Worm (Caenorhabditis elegans) whole organism, late embryonic: ENCODE data around the gene R05G6.1.

Source experiments
- C08G9.2 ChIP-seq: sonication (generic microtip); optimal IDR thresholded peaks from 2 replicates; lab custom pipeline; 2016; ENCODE audit warnings: mild to moderate bottlenecking, missing genetic modification characterization, moderate library complexity, missing compliant biosample characterization
- K02D7.2 ChIP-seq: sonication (generic microtip); optimal IDR thresholded peaks from 2 replicates; lab custom pipeline; 2017; ENCODE audit warnings: mild to moderate bottlenecking, missing genetic modification characterization, missing compliant biosample characterization
- K09A11.1 ChIP-seq: sonication (generic microtip); optimal IDR thresholded peaks from 2 replicates; lab custom pipeline; 2017; ENCODE audit warnings: antibody characterized with exemption, mild to moderate bottlenecking, missing genetic modification characterization, missing compliant biosample characterization; ENCODE audit not compliant: insufficient read depth
- T23F11.4 ChIP-seq: fragments of 200-800 bp; sonication (Bioruptor generic); optimal IDR thresholded peaks from 2 replicates; lab custom pipeline; 2018; ENCODE audit warnings: mild to moderate bottlenecking, missing genetic modification characterization, missing compliant biosample characterization
- Y22D7AL.16 ChIP-seq: sonication (generic microtip); optimal IDR thresholded peaks from 2 replicates; lab custom pipeline; 2016; ENCODE audit warnings: missing genetic modification characterization, missing compliant biosample characterization
- ahr-1 ChIP-seq: sonication (generic microtip); optimal IDR thresholded peaks from 2 replicates; lab custom pipeline; 2016; ENCODE audit warnings: missing genetic modification characterization, missing compliant biosample characterization
- ama-1 ChIP-seq: fragments of 150-350 bp; optimal IDR thresholded peaks from 2 replicates; lab custom pipeline; 2014
- ceh-18 ChIP-seq: sonication (generic microtip); optimal IDR thresholded peaks from 2 replicates; lab custom pipeline; 2016; ENCODE audit warnings: missing genetic modification characterization, missing compliant biosample characterization
- ceh-19 ChIP-seq: fragments of 200-800 bp; sonication (Bioruptor generic); optimal IDR thresholded peaks from 2 replicates; lab custom pipeline; 2018; ENCODE audit warnings: mild to moderate bottlenecking, missing genetic modification characterization, missing compliant biosample characterization
- ceh-22 ChIP-seq: sonication (generic microtip); optimal IDR thresholded peaks from 2 replicates; lab custom pipeline; 2017; ENCODE audit warnings: missing biosample characterization, missing genetic modification characterization
- ceh-24 ChIP-seq: sonication (generic microtip); optimal IDR thresholded peaks from 2 replicates; lab custom pipeline; 2016; ENCODE audit warnings: mild to moderate bottlenecking, missing genetic modification characterization, missing compliant biosample characterization
- ceh-30 ChIP-seq: fragments of 150-350 bp; optimal IDR thresholded peaks from 2 replicates; lab custom pipeline; 2014; ENCODE audit warnings: missing biosample characterization, missing genetic modification characterization
- ceh-45 ChIP-seq: fragments of 200-800 bp; sonication (Bioruptor generic); IDR thresholded peaks from 2 replicates; pipeline ENCODE4 v1.3.6; 2022; ENCODE audit warnings: missing genetic modification reagents, missing genetic modification characterization, missing compliant biosample characterization
- ceh-9 ChIP-seq: sonication (generic microtip); optimal IDR thresholded peaks from 2 replicates; lab custom pipeline; 2016; ENCODE audit warnings: mild to moderate bottlenecking, missing genetic modification characterization, inconsistent platforms, missing compliant biosample characterization
- che-1 ChIP-seq: sonication (generic microtip); optimal IDR thresholded peaks from 2 replicates; lab custom pipeline; 2016; ENCODE audit warnings: mild to moderate bottlenecking, missing genetic modification characterization, missing compliant biosample characterization
- dmd-4 ChIP-seq: sonication (generic microtip); optimal IDR thresholded peaks from 2 replicates; lab custom pipeline; 2016; ENCODE audit warnings: borderline replicate concordance, missing genetic modification characterization, missing compliant biosample characterization
- dve-1 ChIP-seq: sonication (generic microtip); optimal IDR thresholded peaks from 2 replicates; lab custom pipeline; 2017; ENCODE audit warnings: antibody characterized with exemption, mild to moderate bottlenecking, missing genetic modification characterization, missing compliant biosample characterization
- elt-2 ChIP-seq: sonication (generic microtip); optimal IDR thresholded peaks from 2 replicates; lab custom pipeline; 2016; ENCODE audit warnings: missing genetic modification reagents, missing genetic modification characterization, missing compliant biosample characterization
- elt-4 ChIP-seq: sonication (generic microtip); optimal IDR thresholded peaks from 2 replicates; lab custom pipeline; 2016; ENCODE audit warnings: missing genetic modification characterization, missing compliant biosample characterization
- ets-4 ChIP-seq: sonication (generic microtip); optimal IDR thresholded peaks from 2 replicates; lab custom pipeline; 2016; ENCODE audit warnings: missing genetic modification characterization, missing compliant biosample characterization
- eyg-1 ChIP-seq: sonication (generic microtip); optimal IDR thresholded peaks from 2 replicates; lab custom pipeline; 2016; ENCODE audit warnings: missing genotype, missing genetic modification characterization, missing compliant biosample characterization
- fax-1 ChIP-seq: sonication (generic microtip); optimal IDR thresholded peaks from 2 replicates; lab custom pipeline; 2016; ENCODE audit warnings: missing genotype, missing genetic modification characterization, missing compliant biosample characterization
- fkh-10 ChIP-seq: fragments of 150-350 bp; optimal IDR thresholded peaks from 2 replicates; lab custom pipeline; 2014; ENCODE audit warnings: missing biosample characterization, missing genetic modification reagents, missing genetic modification characterization
- gmeb-2 ChIP-seq: sonication (generic microtip); optimal IDR thresholded peaks from 2 replicates; lab custom pipeline; 2016; ENCODE audit warnings: missing genetic modification characterization, inconsistent platforms, missing compliant biosample characterization
- hlh-13 ChIP-seq: fragments of 200-800 bp; sonication (Bioruptor generic); optimal IDR thresholded peaks from 2 replicates; lab custom pipeline; 2018; ENCODE audit warnings: mild to moderate bottlenecking, missing genetic modification characterization, missing compliant biosample characterization
- hlh-8 ChIP-seq: sonication (generic microtip); optimal IDR thresholded peaks from 2 replicates; lab custom pipeline; 2016; ENCODE audit warnings: missing genotype, missing genetic modification characterization, missing compliant biosample characterization
- lim-6 ChIP-seq: sonication (generic microtip); optimal IDR thresholded peaks from 2 replicates; lab custom pipeline; 2016; ENCODE audit warnings: missing genetic modification characterization, missing compliant biosample characterization
- lin-11 ChIP-seq: fragments of 200-800 bp; sonication (Bioruptor generic); optimal IDR thresholded peaks from 2 replicates; lab custom pipeline; 2018; ENCODE audit warnings: mild to moderate bottlenecking, missing genetic modification characterization, missing compliant biosample characterization
- madf-2 ChIP-seq: sonication (generic microtip); optimal IDR thresholded peaks from 2 replicates; lab custom pipeline; 2017; ENCODE audit warnings: missing genetic modification characterization, missing compliant biosample characterization
- nfya-1 ChIP-seq: sonication (generic microtip); optimal IDR thresholded peaks from 2 replicates; lab custom pipeline; 2017; ENCODE audit warnings: missing genetic modification characterization, mild to moderate bottlenecking, missing compliant biosample characterization, antibody characterized with exemption, moderate library complexity
- nhr-232 ChIP-seq: sonication (generic microtip); optimal IDR thresholded peaks from 2 replicates; lab custom pipeline; 2016; ENCODE audit warnings: missing genetic modification characterization, missing compliant biosample characterization
- odd-2 ChIP-seq: sonication (generic microtip); optimal IDR thresholded peaks from 2 replicates; lab custom pipeline; 2017; ENCODE audit warnings: antibody characterized with exemption, mild to moderate bottlenecking, missing genetic modification characterization, missing compliant biosample characterization
- pat-9 ChIP-seq: fragments of 200-800 bp; sonication (Bioruptor generic); optimal IDR thresholded peaks from 2 replicates; lab custom pipeline; 2018; ENCODE audit warnings: mild to moderate bottlenecking, missing genetic modification characterization, moderate library complexity, missing compliant biosample characterization
- pha-2 ChIP-seq: sonication (generic microtip); optimal IDR thresholded peaks from 2 replicates; lab custom pipeline; 2017; ENCODE audit warnings: mild to moderate bottlenecking, missing genetic modification characterization, missing compliant biosample characterization
- pros-1 ChIP-seq: fragments of 150-350 bp; optimal IDR thresholded peaks from 2 replicates; lab custom pipeline; 2014; ENCODE audit warnings: missing biosample characterization, missing genetic modification reagents, missing genetic modification characterization
- ref-2 ChIP-seq: sonication (generic microtip); optimal IDR thresholded peaks from 2 replicates; lab custom pipeline; 2016; ENCODE audit warnings: missing genetic modification characterization, missing compliant biosample characterization
- rnt-1 ChIP-seq: sonication (generic microtip); optimal IDR thresholded peaks from 2 replicates; lab custom pipeline; 2016; ENCODE audit warnings: missing genetic modification characterization, missing compliant biosample characterization
- sdc-2 ChIP-seq: sonication (generic microtip); optimal IDR thresholded peaks from 2 replicates; lab custom pipeline; 2016; ENCODE audit warnings: missing genotype, missing genetic modification characterization, missing compliant biosample characterization
- sox-4 ChIP-seq: sonication (generic microtip); optimal IDR thresholded peaks from 2 replicates; lab custom pipeline; 2017; ENCODE audit warnings: mild to moderate bottlenecking, missing genetic modification characterization, inconsistent platforms, missing compliant biosample characterization
- syd-9 ChIP-seq: sonication (generic microtip); optimal IDR thresholded peaks from 2 replicates; lab custom pipeline; 2016; ENCODE audit warnings: mild to moderate bottlenecking, missing genetic modification characterization, moderate library complexity, missing compliant biosample characterization
- tbx-7 ChIP-seq: sonication (generic microtip); optimal IDR thresholded peaks from 2 replicates; lab custom pipeline; 2016; ENCODE audit warnings: missing genotype, missing genetic modification characterization, missing compliant biosample characterization
- ttx-3 ChIP-seq: sonication (generic microtip); optimal IDR thresholded peaks from 2 replicates; lab custom pipeline; 2016; ENCODE audit warnings: missing genetic modification reagents, missing genetic modification characterization, missing compliant biosample characterization
- unc-3 ChIP-seq, 2 experiments: fragments of 200-800 bp in 1 of 2; sonication (Bioruptor generic) in 1 of 2; sonication (generic microtip) in 1 of 2; conservative IDR thresholded peaks in 1 of 2; optimal IDR thresholded peaks in 1 of 2; 2 replicates each; pipeline versions ENCODE4 v1.3.6 to Lab custom; 2016 to 2022; ENCODE audit warnings: missing compliant biosample characterization in 2 of 2, missing genetic modification characterization in 2 of 2, missing genetic modification reagents in 1 of 2
- unc-42 ChIP-seq: sonication (generic microtip); optimal IDR thresholded peaks from 2 replicates; lab custom pipeline; 2016; ENCODE audit warnings: missing genotype, missing genetic modification characterization, missing compliant biosample characterization
- unc-55 ChIP-seq: sonication (generic microtip); optimal IDR thresholded peaks from 2 replicates; lab custom pipeline; 2017; ENCODE audit warnings: missing biosample characterization, missing genetic modification reagents, missing genetic modification characterization
- unc-86 ChIP-seq: sonication (generic microtip); optimal IDR thresholded peaks from 2 replicates; lab custom pipeline; 2016; ENCODE audit warnings: missing genetic modification characterization, missing compliant biosample characterization
- ztf-16 ChIP-seq: sonication (generic microtip); optimal IDR thresholded peaks from 2 replicates; lab custom pipeline; 2017; ENCODE audit warnings: missing genetic modification characterization, missing compliant biosample characterization

The R05G6.1 gene

ce11 chrIV:7532360-7532759 lies at the start of gene R05G6.1:
Gene R05G6.1 (plus strand): TSS chrIV:7532660.
- TF ChIP-seq lin-11 (tag; lab: Kevin White, UChicago) (no peak), gmeb-2 (tag; lab: Kevin White, UChicago) (no peak), fkh-10 (GFP tag; lab: Kevin White, UChicago) (no peak), syd-9 (tag; lab: Kevin White, UChicago) (no peak), nhr-232 (no peak), odd-2 (tag; lab: Kevin White, UChicago) (no peak), C08G9.2 (no peak), T23F11.4 (GFP tag; lab: Kevin White, UChicago) (no peak), K02D7.2 (tag; lab: Kevin White, UChicago) (no peak), dve-1 (tag; lab: Kevin White, UChicago) (no peak), sox-4 (tag; lab: Kevin White, UChicago) (no peak), lim-6 (tag; lab: Kevin White, UChicago) (no peak), elt-2 (no peak), hlh-13 (GFP tag; lab: Kevin White, UChicago) (no peak), rnt-1 (tag; lab: Kevin White, UChicago) (no peak), ama-1 (lab: Kevin White, UChicago) (no peak), hlh-8 (tag; lab: Kevin White, UChicago) (no peak), pha-2 (tag; lab: Kevin White, UChicago) (no peak), K09A11.1 (tag; lab: Kevin White, UChicago) (no peak), unc-86 (tag; lab: Kevin White, UChicago) (no peak)
- TF ChIP-seq, all 69 proteins: peak for 0

ce11 chrIV:7486201-7486947 lies 46.1 kb upstream of the R05G6.1 start, which contains the start of the genes his-61 and his-62:
Gene his-61 (minus strand): TSS chrIV:7486217.
Gene his-62 (plus strand): TSS chrIV:7486545.
- TF ChIP-seq ceh-18 (tag; lab: Kevin White, UChicago), result peak; percentile 43
- TF ChIP-seq ceh-24, result no peak
- TF ChIP-seq madf-2 (tag; lab: Kevin White, UChicago), result peak; percentile 46
- no peak for TF ChIP-seq ceh-22 (tag; lab: Kevin White, UChicago)
- TF ChIP-seq syd-9 (tag; lab: Kevin White, UChicago), result peak; percentile 2
- TF ChIP-seq dve-1 (tag; lab: Kevin White, UChicago), result peak; percentile 90
- TF ChIP-seq unc-86 (tag; lab: Kevin White, UChicago), result peak; percentile 65
- peak; percentile 78 for TF ChIP-seq pros-1 (tag; lab: Kevin White, UChicago)
- no peak for TF ChIP-seq sox-4 (tag; lab: Kevin White, UChicago)
- TF ChIP-seq K09A11.1 (tag; lab: Kevin White, UChicago), result no peak
- TF ChIP-seq che-1 (tag; lab: Kevin White, UChicago), result no peak
- TF ChIP-seq Y22D7AL.16 (tag; lab: Kevin White, UChicago), result no peak
- TF ChIP-seq ztf-16, result peak; percentile 44
- peak; percentile 67 for TF ChIP-seq ref-2 (tag; lab: Kevin White, UChicago)
- no peak for TF ChIP-seq eyg-1 (tag; lab: Kevin White, UChicago)
- TF ChIP-seq lin-11 (tag; lab: Kevin White, UChicago), result no peak
- peak; percentile 40 for TF ChIP-seq ceh-19 (GFP tag; lab: Kevin White, UChicago)
- TF ChIP-seq unc-55 (GFP tag; lab: Kevin White, UChicago), result peak; percentile 80
- peak; percentile 66; the same call in 1 of the 2 replicates for TF ChIP-seq ceh-45 (GFP tag; lab: Robert Waterston, UW)
- no peak for TF ChIP-seq elt-4 (tag; lab: Kevin White, UChicago)
- TF ChIP-seq ceh-30 (tag; lab: Kevin White, UChicago), result no peak
- TF ChIP-seq elt-2, result peak; percentile 71
- peak; percentile 69 for TF ChIP-seq tbx-7 (tag; lab: Kevin White, UChicago)
- TF ChIP-seq K02D7.2 (tag; lab: Kevin White, UChicago), result no peak
- TF ChIP-seq nfya-1 (tag; lab: Kevin White, UChicago), result peak; percentile 81
- peak; percentile 50 for TF ChIP-seq sdc-2
- TF ChIP-seq pat-9 (tag; lab: Kevin White, UChicago), result no peak
- peak; percentile 43 for TF ChIP-seq unc-42 (tag; lab: Kevin White, UChicago)
- peak; percentile 61 for TF ChIP-seq ets-4
- TF ChIP-seq unc-3 (GFP tag; conservative IDR thresholded peaks at IDR 0.05; lab: Robert Waterston, UW), result no peak
- TF ChIP-seq unc-3 (tag; optimal IDR thresholded peaks at IDR 0.05; lab: Kevin White, UChicago), result no peak
- TF ChIP-seq ceh-9 (tag; lab: Kevin White, UChicago), result no peak
- TF ChIP-seq rnt-1 (tag; lab: Kevin White, UChicago), result peak; percentile 65
- TF ChIP-seq ahr-1 (tag; lab: Kevin White, UChicago), result peak; percentile 38
- TF ChIP-seq ttx-3 (tag; lab: Kevin White, UChicago), result no peak
- peak; percentile 39 for TF ChIP-seq dmd-4
- TF ChIP-seq lim-6 (tag; lab: Kevin White, UChicago), result no peak
- TF ChIP-seq fax-1 (tag; lab: Kevin White, UChicago), result no peak
